Worm (Caenorhabditis elegans) whole organism, L1 larva: ENCODE measurements around the gene C35A11.2.

Experiments
- alr-1 ChIP-seq: fragments of 200-800 bp; sonication (Bioruptor generic); optimal IDR thresholded peaks from 2 replicates; lab custom pipeline; 2018; ENCODE audit warnings: borderline replicate concordance, mild to moderate bottlenecking, missing genetic modification characterization, missing compliant biosample characterization
- ces-1 ChIP-seq: fragments of 150-350 bp; optimal IDR thresholded peaks from 2 replicates; lab custom pipeline; 2014; ENCODE audit warnings: missing biosample characterization, missing genetic modification reagents, missing genetic modification characterization
- fkh-10 ChIP-seq: sonication (generic microtip); optimal IDR thresholded peaks from 2 replicates; lab custom pipeline; 2017; ENCODE audit warnings: missing biosample characterization, missing genetic modification reagents, missing genetic modification characterization
- fos-1 ChIP-seq: fragments of 150-350 bp; optimal IDR thresholded peaks from 2 replicates; lab custom pipeline; 2014; ENCODE audit warnings: missing biosample characterization, missing genetic modification characterization
- grh-1 ChIP-seq: fragments of 200-800 bp; sonication (Bioruptor generic); IDR thresholded peaks from 2 replicates; pipeline ENCODE4 v1.3.6; 2022; ENCODE audit warnings: missing genetic modification reagents, missing genetic modification characterization, missing compliant biosample characterization
- lin-13 ChIP-seq: fragments of 150-350 bp; optimal IDR thresholded peaks from 2 replicates; lab custom pipeline; 2014; ENCODE audit warnings: missing biosample characterization, missing genetic modification reagents, missing genetic modification characterization
- nhr-12 ChIP-seq: sonication (generic microtip); optimal IDR thresholded peaks from 2 replicates; lab custom pipeline; 2017; ENCODE audit warnings: missing biosample characterization, missing genetic modification characterization
- nhr-237 ChIP-seq: fragments of 150-350 bp; optimal IDR thresholded peaks from 2 replicates; lab custom pipeline; 2014; ENCODE audit warnings: missing biosample characterization, missing genetic modification characterization
- nhr-28 ChIP-seq: fragments of 150-350 bp; optimal IDR thresholded peaks from 2 replicates; lab custom pipeline; 2014; ENCODE audit warnings: missing biosample characterization, missing genetic modification characterization
- nhr-77 ChIP-seq: fragments of 150-350 bp; optimal IDR thresholded peaks from 2 replicates; lab custom pipeline; 2014; ENCODE audit warnings: missing biosample characterization, missing genetic modification characterization
- nhr-90 ChIP-seq: sonication (generic microtip); optimal IDR thresholded peaks from 2 replicates; lab custom pipeline; 2016; ENCODE audit warnings: mild to moderate bottlenecking, missing genetic modification characterization, missing compliant biosample characterization; ENCODE audit not compliant: poor library complexity
- unc-62 ChIP-seq: fragments of 150-350 bp; optimal IDR thresholded peaks from 2 replicates; lab custom pipeline; 2014; ENCODE audit warnings: missing biosample characterization, missing genetic modification reagents, missing genetic modification characterization
- ztf-11 ChIP-seq, 2 experiments: sonication (generic microtip); optimal IDR thresholded peaks; 2 replicates each; lab custom pipeline; 2016 to 2017; ENCODE audit warnings: missing genetic modification characterization in 2 of 2, missing biosample characterization in 1 of 2, missing compliant biosample characterization in 1 of 2

DNA sequence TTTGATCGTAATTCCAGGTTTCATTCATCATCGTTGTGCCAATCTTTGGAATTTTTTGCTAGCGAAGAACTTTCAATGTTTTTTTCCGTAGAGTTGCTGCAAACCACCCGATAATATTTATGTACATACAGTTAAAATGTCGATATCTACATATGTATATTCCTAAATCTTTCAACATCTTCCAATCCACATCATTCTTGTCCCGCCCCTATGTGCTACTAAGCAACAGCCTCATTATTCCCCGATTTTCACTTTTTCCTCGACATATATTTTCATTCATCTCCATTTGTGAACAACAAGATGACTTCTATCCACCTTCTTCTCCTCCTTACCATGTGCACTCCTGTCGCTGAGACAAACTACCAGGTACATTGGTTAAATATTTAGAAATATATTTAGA is 14.0 kb upstream of the C35A11.2 start, which contains the start of gene C35A11.3:
- TF ChIP-seq nhr-77 (tag; lab: Kevin White, UChicago) (no peak), ztf-11 (tag; optimal IDR thresholded peaks at IDR 0.05; lab: Kevin White, UChicago) (no peak), lin-13 (GFP tag; lab: Kevin White, UChicago) (no peak), fos-1 (tag; lab: Kevin White, UChicago) (no peak), nhr-28 (no peak), nhr-90 (no peak), ces-1 (no peak), unc-62 (GFP tag; lab: Kevin White, UChicago) (no peak), alr-1 (tag; lab: Kevin White, UChicago) (no peak), grh-1 (GFP tag; lab: Robert Waterston, UW) (no peak), nhr-12 (tag; lab: Kevin White, UChicago) (no peak), fkh-10 (GFP tag; lab: Kevin White, UChicago) (no peak), nhr-237 (tag; lab: Kevin White, UChicago) (no peak)
